Worm (Caenorhabditis elegans) whole organism, L2 larva: ENCODE data around the gene fbxa-115.

Experiments used
- R02D3.7 ChIP-seq: fragments of 150-350 bp; optimal IDR thresholded peaks from 2 replicates; lab custom pipeline; 2014; ENCODE audit warnings: missing biosample characterization, missing genetic modification characterization
- aly-2 ChIP-seq: fragments of 150-350 bp; optimal IDR thresholded peaks from 2 replicates; lab custom pipeline; 2014; ENCODE audit warnings: missing biosample characterization, missing genetic modification characterization
- ama-1 ChIP-seq: fragments of 150-350 bp; optimal IDR thresholded peaks from 2 replicates; lab custom pipeline; 2018; ENCODE audit warnings: inconsistent platforms
- elt-3 ChIP-seq: sonication (generic microtip); optimal IDR thresholded peaks from 2 replicates; lab custom pipeline; 2017; ENCODE audit warnings: missing biosample characterization, missing genetic modification characterization
- lin-11 ChIP-seq: fragments of 150-350 bp; sonication (generic microtip); optimal IDR thresholded peaks from 2 replicates; lab custom pipeline; 2014; ENCODE audit warnings: missing biosample characterization, missing genetic modification characterization, inconsistent platforms, mixed read lengths
- lsy-2 ChIP-seq, 2 experiments: fragments of 150-350 bp in 1 of 2; sonication (generic microtip) in 1 of 2; optimal IDR thresholded peaks; 2 replicates each; lab custom pipeline; 2014 to 2017; ENCODE audit warnings: missing biosample characterization in 2 of 2, missing genetic modification characterization in 2 of 2
- mab-5 ChIP-seq: fragments of 150-350 bp; optimal IDR thresholded peaks from 2 replicates; lab custom pipeline; 2014; ENCODE audit warnings: missing biosample characterization, missing genetic modification characterization
- mbf-1 ChIP-seq: sonication (generic microtip); optimal IDR thresholded peaks from 2 replicates; lab custom pipeline; 2017; ENCODE audit warnings: missing biosample characterization, missing genetic modification characterization
- nhr-237 ChIP-seq: fragments of 150-350 bp; optimal IDR thresholded peaks from 2 replicates; lab custom pipeline; 2014; ENCODE audit warnings: missing biosample characterization, missing genetic modification characterization
- nhr-25 ChIP-seq: fragments of 150-350 bp; sonication (generic microtip); optimal IDR thresholded peaks from 3 replicates; lab custom pipeline; 2014; ENCODE audit warnings: missing biosample characterization, missing genetic modification characterization
- skn-1 ChIP-seq: sonication (generic microtip); optimal IDR thresholded peaks from 2 replicates; lab custom pipeline; 2017; ENCODE audit warnings: missing biosample characterization, missing genetic modification characterization
- unc-39 ChIP-seq: fragments of 150-350 bp; optimal IDR thresholded peaks from 2 replicates; lab custom pipeline; 2014; ENCODE audit warnings: missing biosample characterization, missing genetic modification characterization
- unc-62 ChIP-seq: fragments of 150-350 bp; optimal IDR thresholded peaks from 2 replicates; lab custom pipeline; 2014; ENCODE audit warnings: missing biosample characterization, missing genetic modification reagents, missing genetic modification characterization
- zag-1 ChIP-seq: fragments of 150-350 bp; optimal IDR thresholded peaks from 2 replicates; lab custom pipeline; 2014; ENCODE audit warnings: missing biosample characterization, missing genetic modification characterization

ce11 chrV:20151432-20151831, 40.5 kb downstream of the fbxa-115 start, which contains the start of gene F19B2.7:
- no peak for TF ChIP-seq mbf-1 (tag; lab: Kevin White, UChicago)
- TF ChIP-seq lsy-2 (tag; optimal IDR thresholded peaks at IDR 0.05; lab: Kevin White, UChicago), result no peak
- no peak for TF ChIP-seq skn-1 (tag; lab: Kevin White, UChicago)
- no peak for TF ChIP-seq elt-3 (tag; lab: Kevin White, UChicago)
- TF ChIP-seq aly-2 (tag; lab: Kevin White, UChicago), result no peak
- TF ChIP-seq nhr-25 (tag; lab: Kevin White, UChicago), result no peak
- no peak for TF ChIP-seq R02D3.7 (tag; lab: Kevin White, UChicago)
- no peak for TF ChIP-seq zag-1
- no peak for TF ChIP-seq unc-62 (GFP tag; lab: Kevin White, UChicago)
- TF ChIP-seq lin-11, result no peak
- TF ChIP-seq mab-5 (tag; lab: Kevin White, UChicago), result no peak
- no peak for TF ChIP-seq unc-39
- TF ChIP-seq nhr-237, result no peak
- no peak for TF ChIP-seq ama-1
